Worm (Caenorhabditis elegans): ENCODE measurements around the gene ran-2.

DNA sequence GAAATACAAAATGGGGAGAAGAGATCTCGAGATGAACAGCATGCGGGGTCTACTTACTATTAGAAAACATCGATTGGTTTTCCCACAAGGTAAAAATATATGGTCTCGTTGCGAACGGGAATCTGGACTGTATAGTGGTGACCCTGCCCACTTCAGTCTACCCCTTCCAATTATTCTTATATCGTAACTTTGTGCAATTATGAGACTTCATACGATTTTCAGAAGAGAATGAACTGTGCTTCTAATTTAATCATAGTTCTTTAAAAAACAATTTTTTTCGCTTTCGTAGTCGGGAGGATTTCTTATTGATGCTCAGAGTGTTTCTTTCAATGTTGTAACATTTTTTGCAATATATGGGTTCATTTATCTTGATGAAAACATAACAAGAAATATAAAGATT, 38.7 kb downstream of the ran-2 start, which contains the start of gene F54H12.5:
- TF ChIP-seq efl-1 (GFP tag; optimal IDR thresholded peaks at IDR 0.05) (no peak), unc-62 (GFP tag; optimal IDR thresholded peaks at IDR 0.05) (no peak), ztf-25 (GFP tag; IDR thresholded peaks at IDR 0.05) (no peak), snpc-4 (GFP tag; optimal IDR thresholded peaks at IDR 0.05) (no peak), snpc-4 (tag; optimal IDR thresholded peaks at IDR 0.05) (no peak), K11D2.4 (GFP tag; IDR thresholded peaks at IDR 0.05) (no peak), ama-1 (optimal IDR thresholded peaks at IDR 0.05) (no peak), ama-1 (GFP tag; optimal IDR thresholded peaks at IDR 0.05) (peak in 1 of 2 experiments; percentile 15), mcd-1 (GFP tag; IDR thresholded peaks at IDR 0.05) (no peak), somi-1 (GFP tag; optimal IDR thresholded peaks at IDR 0.05) (no peak), ceh-100 (GFP tag; IDR thresholded peaks at IDR 0.05) (no peak), pha-4 (tag; optimal IDR thresholded peaks at IDR 0.05) (no peak)
